Fruit fly (Drosophila melanogaster): ENCODE results near the gene CG31709.
A peak's percentile ranks its signal among the peaks of the same experiment; 100 is the strongest.

Gene CG31709

DNA sequence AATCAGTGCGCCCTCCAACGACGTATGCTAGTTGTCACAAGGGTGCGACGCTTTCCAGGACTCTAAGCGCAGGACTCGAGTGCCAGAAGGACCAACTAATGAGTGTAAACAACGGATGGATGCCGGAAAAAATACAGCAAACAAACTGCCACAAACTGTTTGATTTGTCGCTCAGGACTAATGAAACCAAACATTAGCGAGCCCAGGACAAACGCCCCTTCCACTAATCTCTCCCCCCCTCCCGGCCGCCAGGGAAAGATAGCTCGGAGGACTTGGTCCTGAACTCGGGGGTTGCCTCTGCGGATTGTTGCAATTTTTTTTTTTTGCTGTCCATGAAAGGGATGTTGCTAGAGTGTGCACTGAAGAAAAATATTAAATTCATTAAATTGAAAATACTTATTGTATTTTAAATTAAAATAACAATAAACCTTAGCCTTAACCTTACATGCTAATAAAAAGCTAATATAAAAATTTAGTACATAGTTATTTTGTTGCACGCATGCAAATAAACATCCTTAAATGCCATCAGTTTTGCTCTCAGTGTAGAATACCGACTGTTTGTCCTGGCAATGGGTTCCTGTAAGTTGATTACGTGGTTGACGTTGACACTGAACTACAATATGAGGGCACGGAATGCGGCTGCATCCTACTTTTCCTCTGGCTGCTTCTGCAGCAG, 15.3 kb upstream of the CG31709 start (continued):
- TF ChIP-seq Lhr (GFP tag; optimal IDR thresholded peaks at IDR 0.05): peak; percentile 12
- no peak for TF ChIP-seq pb (GFP tag; optimal IDR thresholded peaks at IDR 0.05)
- no peak for TF ChIP-seq CG9797 (GFP tag; optimal IDR thresholded peaks at IDR 0.05)
- TF ChIP-seq pros (GFP tag; optimal IDR thresholded peaks at IDR 0.05): peak; percentile 75
- TF ChIP-seq Lim3 (GFP tag; IDR thresholded peaks at IDR 0.05): no peak
- peak; percentile 14 for TF ChIP-seq Chrac-16 (GFP tag; optimal IDR thresholded peaks at IDR 0.05)
- peak; percentile 32 for TF ChIP-seq CG6813 (GFP tag; optimal IDR thresholded peaks at IDR 0.05)
- TF ChIP-seq mld (GFP tag; IDR thresholded peaks at IDR 0.05; ENCODE audit: partially characterized antibody): no peak
- peak; percentile 73 for TF ChIP-seq gem (tag; optimal IDR thresholded peaks at IDR 0.05)
- no peak for TF ChIP-seq Hmr (GFP tag; optimal IDR thresholded peaks at IDR 0.05)
- TF ChIP-seq lbe (GFP tag; optimal IDR thresholded peaks at IDR 0.05): no peak
- no peak for TF ChIP-seq Rfx (GFP tag; IDR thresholded peaks at IDR 0.05)
- TF ChIP-seq ftz-f1 (GFP tag; optimal IDR thresholded peaks at IDR 0.05): no peak
- TF ChIP-seq CG17912 (GFP tag; optimal IDR thresholded peaks at IDR 0.05): no peak
- no peak for TF ChIP-seq CG15514 (GFP tag; optimal IDR thresholded peaks at IDR 0.05)
- TF ChIP-seq Hr51 (GFP tag; optimal IDR thresholded peaks at IDR 0.05): peak in 1 of 2 experiments; percentile 20
- TF ChIP-seq repo (GFP tag; optimal IDR thresholded peaks at IDR 0.05): no peak
- TF ChIP-seq CG43689 (GFP tag; IDR thresholded peaks at IDR 0.05): no peak
- TF ChIP-seq otp (GFP tag; IDR thresholded peaks at IDR 0.05): 0 out of 3 replicates have a peak, but pooled peaks have one; percentile 12
- TF ChIP-seq CG11560 (tag; IDR thresholded peaks at IDR 0.05): no peak
- TF ChIP-seq CG7839 (tag; optimal IDR thresholded peaks at IDR 0.05): peak; percentile 61
- TF ChIP-seq Opbp (GFP tag; IDR thresholded peaks at IDR 0.05; ENCODE audit: partially characterized antibody): no peak
- no peak for TF ChIP-seq Taf1 (GFP tag; IDR thresholded peaks at IDR 0.05)
- peak; percentile 42; the same call in 1 of the 2 replicates for TF ChIP-seq CG32772 (GFP tag; IDR thresholded peaks at IDR 0.05)
- TF ChIP-seq CG17568 (GFP tag; optimal IDR thresholded peaks at IDR 0.05): no peak
- no peak for TF ChIP-seq Oaz (GFP tag; IDR thresholded peaks at IDR 0.05)
- no peak for TF ChIP-seq Antp (GFP tag; optimal IDR thresholded peaks at IDR 0.05)
- TF ChIP-seq Dfd (GFP tag; optimal IDR thresholded peaks at IDR 0.05): no peak
- TF ChIP-seq gro (GFP tag; optimal IDR thresholded peaks at IDR 0.05): no peak
- TF ChIP-seq CG31388 (GFP tag; optimal IDR thresholded peaks at IDR 0.05): no peak
- TF ChIP-seq CG7928 (GFP tag; optimal IDR thresholded peaks at IDR 0.05): no peak
- no peak for TF ChIP-seq Pdp1 (GFP tag; optimal IDR thresholded peaks at IDR 0.05)
- peak; percentile 68; the same call in 1 of the 2 replicates for TF ChIP-seq CG31441 (GFP tag; IDR thresholded peaks at IDR 0.05)
- TF ChIP-seq CG14014 (GFP tag; IDR thresholded peaks at IDR 0.05): 0 out of 2 replicates have a peak, but pooled peaks have one; percentile 22
- peak; percentile 54 for TF ChIP-seq Ptx1 (GFP tag; IDR thresholded peaks at IDR 0.05)
- TF ChIP-seq HHEX (GFP tag; optimal IDR thresholded peaks at IDR 0.05): no peak
- TF ChIP-seq slbo (GFP tag; IDR thresholded peaks at IDR 0.05): 0 out of 2 replicates have a peak, but pooled peaks have one; percentile 13
- no peak for TF ChIP-seq CG12299 (tag; optimal IDR thresholded peaks at IDR 0.05)
- no peak for TF ChIP-seq CG13624 (GFP tag; optimal IDR thresholded peaks at IDR 0.05)
- no peak for TF ChIP-seq CG11723 (GFP tag; optimal IDR thresholded peaks at IDR 0.05)
- TF ChIP-seq Blimp-1 (GFP tag; optimal IDR thresholded peaks at IDR 0.05): peak; percentile 71
- TF ChIP-seq ATbp (GFP tag; optimal IDR thresholded peaks at IDR 0.05): peak; percentile 38
- no peak for TF ChIP-seq CG12659 (GFP tag; optimal IDR thresholded peaks at IDR 0.05)
- no peak for TF ChIP-seq dm (GFP tag; optimal IDR thresholded peaks at IDR 0.05)
- no peak for TF ChIP-seq tll (GFP tag; optimal IDR thresholded peaks at IDR 0.05)
- TF ChIP-seq bcd (GFP tag; optimal IDR thresholded peaks at IDR 0.05): no peak
- peak; percentile 11 for TF ChIP-seq CG1603 (tag; optimal IDR thresholded peaks at IDR 0.05)
- no peak for TF ChIP-seq CG2199 (GFP tag; IDR thresholded peaks at IDR 0.05)
- TF ChIP-seq CG11247 (GFP tag; IDR thresholded peaks at IDR 0.05): no peak

Measured in whole organism, embryonic.